Worm (Caenorhabditis elegans): Measurements from ENCODE around the gene sre-37.

DNA sequence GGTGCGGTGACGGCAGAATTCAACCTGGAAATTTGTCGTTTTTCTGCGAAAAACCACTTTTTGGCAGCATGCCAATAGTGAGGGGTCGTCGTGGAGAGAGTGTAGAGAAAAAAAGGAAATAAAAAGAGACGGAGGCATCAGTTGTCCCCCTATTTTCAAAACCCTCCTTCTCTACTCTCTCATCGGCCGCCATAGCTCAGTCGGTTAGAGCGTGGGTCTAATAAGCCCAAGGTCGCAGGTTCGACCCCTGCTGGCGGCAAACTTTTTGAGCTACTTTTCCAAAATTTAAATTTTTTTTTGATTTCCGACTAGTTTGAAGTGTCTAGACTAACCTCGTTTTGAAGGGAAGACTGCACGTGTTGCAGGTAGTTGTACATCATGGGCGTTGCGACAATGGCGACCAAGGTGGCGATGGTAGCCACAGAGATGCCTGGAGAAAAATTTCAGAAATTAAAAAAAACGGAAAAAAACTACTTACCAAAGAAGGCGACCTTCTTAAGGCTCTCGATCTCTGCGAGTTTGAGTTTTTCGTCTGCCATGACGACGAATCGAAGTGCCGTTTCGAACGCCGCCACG lies 29.0 kb downstream of the sre-37 start, which contains the start of gene col-85:
- TF ChIP-seq snpc-4 (GFP tag; optimal IDR thresholded peaks at IDR 0.05) (peak; percentile 91), snpc-4 (tag; optimal IDR thresholded peaks at IDR 0.05) (peak; percentile 92 to 97 (median 95)), repo-1 (tag; optimal IDR thresholded peaks at IDR 0.05) (peak; percentile 50)

Measured in whole organism, young adult.